Fruit fly (Drosophila melanogaster) whole organism, embryonic: ENCODE data around the gene dpr9.
A peak's percentile ranks its signal among the peaks of the same experiment; 100 is the strongest.

Experiments used
- Abd-B ChIP-seq: fragments of 200-800 bp; sonication (Bioruptor generic); optimal IDR thresholded peaks from 2 replicates; lab custom pipeline; 2018; ENCODE audit warnings: missing biosample characterization, mild to moderate bottlenecking, missing genetic modification characterization, moderate library complexity
- CG11504 ChIP-seq: fragments of 200-800 bp; sonication (Bioruptor generic); optimal IDR thresholded peaks from 3 replicates; lab custom pipeline; 2019; ENCODE audit warnings: missing biosample characterization, mild to moderate bottlenecking, missing genetic modification characterization, moderate library complexity
- CG11560 ChIP-seq: fragments of 200-800 bp; sonication (Bioruptor generic); IDR thresholded peaks from 3 replicates; pipeline ENCODE4 v1.3.6; 2022; ENCODE audit warnings: missing biosample characterization, missing genetic modification characterization
- CG11695 ChIP-seq: fragments of 200-800 bp; sonication (Bioruptor generic); IDR thresholded peaks from 3 replicates; pipeline ENCODE4 v1.3.6; 2022; ENCODE audit warnings: missing biosample characterization, missing genetic modification characterization
- CG12155 ChIP-seq: fragments of 200-800 bp; sonication (Bioruptor generic); optimal IDR thresholded peaks from 3 replicates; lab custom pipeline; 2016; ENCODE audit warnings: missing biosample characterization, missing genetic modification characterization
- CG12299 ChIP-seq: fragments of 200-800 bp; sonication (Bioruptor generic); optimal IDR thresholded peaks from 2 replicates; lab custom pipeline; 2018; ENCODE audit warnings: missing biosample characterization, mild to moderate bottlenecking, missing genetic modification characterization
- CG12659 ChIP-seq: fragments of 200-800 bp; sonication (Bioruptor generic); optimal IDR thresholded peaks from 3 replicates; lab custom pipeline; 2017; ENCODE audit warnings: mild to moderate bottlenecking, missing biosample characterization, missing genetic modification reagents, missing genetic modification characterization
- CG14014 ChIP-seq: fragments of 200-800 bp; sonication (Bioruptor generic); IDR thresholded peaks from 2 replicates; pipeline ENCODE4 v1.3.6; 2022; ENCODE audit warnings: missing biosample characterization, missing genetic modification characterization
- CG2129 ChIP-seq: fragments of 200-800 bp; sonication (Bioruptor generic); IDR thresholded peaks from 2 replicates; pipeline ENCODE4 v1.3.6; 2022; ENCODE audit warnings: missing biosample characterization, missing genetic modification characterization; ENCODE audit not compliant: partially characterized antibody
- CG2678 ChIP-seq: fragments of 200-800 bp; sonication (Bioruptor generic); optimal IDR thresholded peaks from 3 replicates; lab custom pipeline; 2019; ENCODE audit warnings: missing biosample characterization, mild to moderate bottlenecking, missing genetic modification characterization, moderate library complexity
- CG2889 ChIP-seq: fragments of 200-800 bp; sonication (Bioruptor generic); IDR thresholded peaks from 3 replicates; pipeline ENCODE4 v1.3.6; 2022; ENCODE audit warnings: missing biosample characterization, missing genetic modification characterization
- CG7839 ChIP-seq: fragments of 200-800 bp; sonication (Bioruptor generic); optimal IDR thresholded peaks from 3 replicates; lab custom pipeline; 2018; ENCODE audit warnings: missing biosample characterization, mild to moderate bottlenecking, missing genetic modification characterization, moderate library complexity
- CG8290 ChIP-seq, 3 experiments: fragments of 200-800 bp; sonication (Bioruptor generic); optimal IDR thresholded peaks; 2 replicates each; lab custom pipeline; 2016 to 2019; ENCODE audit warnings: missing biosample characterization in 3 of 3, missing genetic modification characterization in 3 of 3, mild to moderate bottlenecking in 2 of 3, moderate library complexity in 1 of 3
- CG8359 ChIP-seq: fragments of 200-800 bp; sonication (Bioruptor generic); optimal IDR thresholded peaks from 2 replicates; lab custom pipeline; 2017; ENCODE audit warnings: missing biosample characterization, mild to moderate bottlenecking, missing genetic modification characterization, borderline replicate concordance
- CG9215 ChIP-seq: fragments of 200-800 bp; sonication (Bioruptor generic); IDR thresholded peaks from 2 replicates; pipeline ENCODE4 v1.3.6; 2022; ENCODE audit warnings: missing biosample characterization, missing genetic modification characterization
- Camta ChIP-seq: fragments of 200-800 bp; sonication (Bioruptor generic); optimal IDR thresholded peaks from 2 replicates; lab custom pipeline; 2016; ENCODE audit warnings: missing biosample characterization, missing genetic modification characterization
- CrebB ChIP-seq: fragments of 200-800 bp; sonication (Bioruptor generic); optimal IDR thresholded peaks from 3 replicates; lab custom pipeline; 2018; ENCODE audit warnings: missing biosample characterization, mild to moderate bottlenecking, missing genetic modification characterization
- Dref ChIP-seq: fragments of 200-800 bp; sonication (Bioruptor generic); IDR thresholded peaks from 2 replicates; pipeline ENCODE4 v1.3.6; 2022; ENCODE audit warnings: missing biosample characterization, missing genetic modification characterization
- Drgx ChIP-seq: fragments of 200-800 bp; sonication (Bioruptor generic); IDR thresholded peaks from 2 replicates; pipeline ENCODE4 v1.3.6; 2022; ENCODE audit warnings: missing biosample characterization, missing genetic modification characterization
- Ets97D ChIP-seq: fragments of 200-800 bp; sonication (Bioruptor generic); optimal IDR thresholded peaks from 3 replicates; lab custom pipeline; 2016; ENCODE audit warnings: missing biosample characterization, missing genetic modification characterization
- H15 ChIP-seq: fragments of 200-800 bp; sonication (Bioruptor generic); IDR thresholded peaks from 3 replicates; pipeline ENCODE4 v1.3.6; 2022; ENCODE audit warnings: missing biosample characterization, missing genetic modification characterization
- Hey ChIP-seq: fragments of 200-800 bp; sonication (Bioruptor generic); optimal IDR thresholded peaks from 3 replicates; lab custom pipeline; 2018; ENCODE audit warnings: missing biosample characterization, mild to moderate bottlenecking, missing genetic modification characterization
- Med ChIP-seq: fragments of 200-800 bp; sonication (Bioruptor generic); peaks from one replicate; lab custom pipeline; 2016; ENCODE audit warnings: missing biosample characterization, missing genetic modification characterization, mild to moderate bottlenecking, inconsistent platforms, moderate library complexity
- NFAT ChIP-seq: fragments of 200-800 bp; sonication (Bioruptor generic); IDR thresholded peaks from 2 replicates; pipeline ENCODE4 v1.3.6; 2022; ENCODE audit warnings: missing biosample characterization, missing genetic modification characterization
- Six4 ChIP-seq: fragments of 200-800 bp; sonication (Bioruptor generic); optimal IDR thresholded peaks from 2 replicates; lab custom pipeline; 2016; ENCODE audit warnings: missing biosample characterization, missing genetic modification characterization
- Sox100B ChIP-seq: fragments of 200-800 bp; sonication (Bioruptor generic); optimal IDR thresholded peaks from 3 replicates; lab custom pipeline; 2018; ENCODE audit warnings: missing biosample characterization, mild to moderate bottlenecking, missing genetic modification characterization
- Xrp1 ChIP-seq: fragments of 200-800 bp; sonication (Bioruptor generic); IDR thresholded peaks from 2 replicates; pipeline ENCODE4 v1.3.6; 2022; ENCODE audit warnings: missing biosample characterization, missing genetic modification characterization
- abd-A ChIP-seq: fragments of 200-800 bp; sonication (Bioruptor generic); optimal IDR thresholded peaks from 3 replicates; lab custom pipeline; 2019; ENCODE audit warnings: missing biosample characterization, mild to moderate bottlenecking, missing genetic modification characterization, moderate library complexity
- bowl ChIP-seq: fragments of 200-800 bp; sonication (Bioruptor generic); IDR thresholded peaks from 2 replicates; pipeline ENCODE4 v1.3.6; 2022; ENCODE audit warnings: missing biosample characterization, missing genetic modification characterization
- bsh ChIP-seq, 2 experiments: fragments of 200-800 bp; sonication (Bioruptor generic); optimal IDR thresholded peaks; 2 replicates each; lab custom pipeline; 2017 to 2018; ENCODE audit warnings: mild to moderate bottlenecking in 2 of 2, missing biosample characterization in 2 of 2, missing genetic modification characterization in 2 of 2, moderate library complexity in 1 of 2
- crol ChIP-seq: fragments of 200-800 bp; sonication (Bioruptor generic); IDR thresholded peaks from 2 replicates; pipeline ENCODE4 v1.3.6; 2022; ENCODE audit warnings: missing biosample characterization, missing genetic modification characterization
- dmrt99B ChIP-seq: fragments of 200-800 bp; sonication (Bioruptor generic); optimal IDR thresholded peaks from 2 replicates; lab custom pipeline; 2018; ENCODE audit warnings: missing biosample characterization, mild to moderate bottlenecking, missing genetic modification characterization, moderate library complexity
- ewg ChIP-seq: fragments of 200-800 bp; sonication (Bioruptor generic); optimal IDR thresholded peaks from 3 replicates; lab custom pipeline; 2017; ENCODE audit warnings: mild to moderate bottlenecking, missing biosample characterization, missing genetic modification reagents, missing genetic modification characterization
- gem ChIP-seq: fragments of 200-800 bp; sonication (Bioruptor generic); optimal IDR thresholded peaks from 2 replicates; lab custom pipeline; 2019; ENCODE audit warnings: missing biosample characterization, mild to moderate bottlenecking, missing genetic modification characterization, moderate library complexity
- grau ChIP-seq: fragments of 200-800 bp; optimal IDR thresholded peaks from 3 replicates; lab custom pipeline; 2019; ENCODE audit warnings: missing biosample characterization, mild to moderate bottlenecking, missing genetic modification characterization, moderate library complexity
- inv ChIP-seq: fragments of 200-800 bp; sonication (Bioruptor generic); IDR thresholded peaks from 2 replicates; pipeline ENCODE4 v1.3.6; 2022; ENCODE audit warnings: missing biosample characterization, missing genetic modification characterization; ENCODE audit not compliant: partially characterized antibody
- jumu ChIP-seq: fragments of 200-800 bp; sonication (Bioruptor generic); optimal IDR thresholded peaks from 3 replicates; lab custom pipeline; 2016; ENCODE audit warnings: missing biosample characterization, missing genetic modification characterization
- nom ChIP-seq: fragments of 200-800 bp; sonication (Bioruptor generic); optimal IDR thresholded peaks from 2 replicates; lab custom pipeline; 2017; ENCODE audit warnings: missing biosample characterization, missing genetic modification characterization, mild to moderate bottlenecking, moderate library complexity, missing genetic modification reagents
- oc ChIP-seq: fragments of 200-800 bp; sonication (Bioruptor generic); optimal IDR thresholded peaks from 2 replicates; lab custom pipeline; 2018; ENCODE audit warnings: missing biosample characterization, mild to moderate bottlenecking, missing genetic modification characterization, moderate library complexity
- p53 ChIP-seq: fragments of 200-800 bp; sonication (Bioruptor generic); optimal IDR thresholded peaks from 2 replicates; lab custom pipeline; 2016; ENCODE audit warnings: missing biosample characterization, missing genetic modification characterization
- salm ChIP-seq: fragments of 200-800 bp; sonication (Bioruptor generic); optimal IDR thresholded peaks from 2 replicates; lab custom pipeline; 2018; ENCODE audit warnings: missing biosample characterization, mild to moderate bottlenecking, missing genetic modification characterization
- slp2 ChIP-seq: fragments of 200-800 bp; sonication (Bioruptor generic); optimal IDR thresholded peaks from 2 replicates; lab custom pipeline; 2016; ENCODE audit warnings: missing biosample characterization, missing genetic modification characterization
- tup ChIP-seq: fragments of 200-800 bp; sonication (Bioruptor generic); optimal IDR thresholded peaks from 2 replicates; lab custom pipeline; 2016; ENCODE audit warnings: missing biosample characterization, mild to moderate bottlenecking, missing genetic modification characterization, moderate library complexity

dpr9 gene

dm6 chr3R:15114465-15115228 lies 37.6 kb upstream of the dpr9 start (continued):
- TF ChIP-seq CG8359 (GFP tag; lab: Kevin White, UChicago), result peak; percentile 16
- TF ChIP-seq Six4 (GFP tag; lab: Kevin White, UChicago), result peak; percentile 18
- TF ChIP-seq bowl, result no peak
- TF ChIP-seq ewg (GFP tag; lab: Kevin White, UChicago), result peak; percentile 29
- peak; percentile 42 for TF ChIP-seq Xrp1 (GFP tag; lab: Robert Waterston, UW)
- TF ChIP-seq CG12659 (GFP tag; lab: Kevin White, UChicago), result peak; percentile 8
- TF ChIP-seq CG7839, result peak; percentile 48
- TF ChIP-seq crol, result peak; percentile 36; the same call in 1 of the 2 replicates
- TF ChIP-seq CG14014 (GFP tag; lab: Robert Waterston, UW), result no peak
- TF ChIP-seq salm (tag; lab: Kevin White, UChicago), result no peak
- TF ChIP-seq H15 (GFP tag; lab: Robert Waterston, UW), result no peak
- TF ChIP-seq, all 482 proteins: peak for 97

dm6 chr3R:15113584-15113983 lies 36.6 kb upstream of the dpr9 start:
- TF ChIP-seq CG2678 (tag; lab: Kevin White, UChicago) (peak; percentile 3), CG2889 (GFP tag; lab: Robert Waterston, UW) (no peak), gem (tag; lab: Kevin White, UChicago) (peak; percentile 13), bsh (GFP tag; optimal IDR thresholded peaks at IDR 0.05; lab: Kevin White, UChicago) (peak in 1 of 2 experiments; percentile 14), abd-A (tag; lab: Kevin White, UChicago) (no peak), p53 (GFP tag; lab: Kevin White, UChicago) (no peak), CG12155 (no peak), Med (GFP tag; lab: Kevin White, UChicago) (peak; percentile 44), CG11560 (tag; lab: Robert Waterston, UW) (no peak), Drgx (peak; percentile 37; the same call in 1 of the 2 replicates), CG11504 (peak; percentile 13), CG11695 (GFP tag; lab: Robert Waterston, UW) (no peak), dmrt99B (peak; percentile 1), Sox100B (GFP tag; lab: Kevin White, UChicago) (no peak), NFAT (GFP tag; lab: Robert Waterston, UW) (no peak), CrebB (no peak), slp2 (GFP tag; lab: Kevin White, UChicago) (no peak)

DNA sequence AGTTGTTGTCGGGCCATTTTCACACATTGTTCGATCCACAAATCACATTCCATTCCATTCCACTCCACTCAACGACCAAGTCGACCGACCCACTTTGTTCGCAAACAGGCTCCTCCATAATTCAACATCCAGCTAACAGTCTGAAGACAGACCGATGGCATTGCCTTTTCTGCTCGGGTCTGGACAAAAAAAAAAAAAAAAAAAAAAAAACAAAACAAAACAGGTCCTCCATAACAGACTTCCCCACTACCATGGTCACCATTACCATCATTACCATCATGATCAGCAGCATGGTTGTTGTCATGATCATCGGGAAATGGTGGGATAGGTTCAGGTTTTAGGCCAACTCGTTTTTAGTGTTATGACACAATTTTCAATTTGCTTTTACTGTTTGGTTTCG lies 35.2 kb upstream of the dpr9 start:
- no peak for TF ChIP-seq CG2129 (GFP tag; lab: Robert Waterston, UW)
- no peak for TF ChIP-seq CG12299
- no peak for TF ChIP-seq CG8290 (GFP tag; optimal IDR thresholded peaks at IDR 0.05; lab: Kevin White, UChicago)
- TF ChIP-seq CG8290 (tag; optimal IDR thresholded peaks at IDR 0.05; lab: Kevin White, UChicago), result no peak
- no peak for TF ChIP-seq jumu (GFP tag; lab: Kevin White, UChicago)
- no peak for TF ChIP-seq Hey (tag; lab: Kevin White, UChicago)
- no peak for TF ChIP-seq inv (GFP tag; lab: Robert Waterston, UW)
- peak; percentile 28; the same call in 1 of the 2 replicates for TF ChIP-seq Drgx
- no peak for TF ChIP-seq Dref (GFP tag; lab: Robert Waterston, UW)
- no peak for TF ChIP-seq tup (GFP tag; lab: Kevin White, UChicago)
- no peak for TF ChIP-seq oc (tag; lab: Kevin White, UChicago)
- no peak for TF ChIP-seq Camta
- TF ChIP-seq CG9215 (GFP tag; lab: Robert Waterston, UW), result no peak
- no peak for TF ChIP-seq grau (tag; lab: Kevin White, UChicago)
- peak; percentile 71 for TF ChIP-seq nom (GFP tag; lab: Kevin White, UChicago)
- TF ChIP-seq ewg (GFP tag; lab: Kevin White, UChicago), result no peak
- no peak for TF ChIP-seq Abd-B
- TF ChIP-seq Ets97D (GFP tag; lab: Kevin White, UChicago), result no peak
